Worm (Caenorhabditis elegans) whole organism, L3 larva: Measurements from ENCODE around the gene srbc-30.
"Not testable (repeated sequence)": the region's sequence is repeated elsewhere in the genome, so short reads cannot be mapped to it uniquely, and the experiment has no call there.

Source experiments
- R02D3.7 ChIP-seq: fragments of 150-350 bp; optimal IDR thresholded peaks from 2 replicates; lab custom pipeline; 2014; ENCODE audit warnings: missing biosample characterization, missing genetic modification characterization
- ama-1 ChIP-seq: fragments of 150-350 bp; optimal IDR thresholded peaks from 2 replicates; lab custom pipeline; 2018
- ceh-16 ChIP-seq: sonication (generic microtip); optimal IDR thresholded peaks from 2 replicates; lab custom pipeline; 2017; ENCODE audit warnings: missing biosample characterization, missing genetic modification characterization
- ceh-28 ChIP-seq: fragments of 150-350 bp; optimal IDR thresholded peaks from 2 replicates; lab custom pipeline; 2014; ENCODE audit warnings: missing biosample characterization, missing genetic modification reagents, missing genetic modification characterization
- ceh-82 ChIP-seq: fragments of 150-350 bp; optimal IDR thresholded peaks from 2 replicates; lab custom pipeline; 2014; ENCODE audit warnings: missing biosample characterization, missing genetic modification characterization
- ceh-9 ChIP-seq: sonication (generic microtip); optimal IDR thresholded peaks from 2 replicates; lab custom pipeline; 2018; ENCODE audit warnings: missing biosample characterization, missing genetic modification characterization
- daf-12 ChIP-seq: fragments of 150-350 bp; optimal IDR thresholded peaks from 2 replicates; lab custom pipeline; 2014; ENCODE audit warnings: missing biosample characterization, missing genetic modification reagents, missing genetic modification characterization
- egl-27 ChIP-seq: sonication (generic microtip); optimal IDR thresholded peaks from 4 replicates; lab custom pipeline; 2017; ENCODE audit warnings: missing biosample characterization, missing genetic modification reagents, missing genetic modification characterization
- egl-5 ChIP-seq: fragments of 150-350 bp; optimal IDR thresholded peaks from 2 replicates; lab custom pipeline; 2017; ENCODE audit warnings: missing biosample characterization, missing genetic modification reagents, missing genetic modification characterization, inconsistent platforms
- elt-2 ChIP-seq: sonication (generic microtip); optimal IDR thresholded peaks from 2 replicates; lab custom pipeline; 2016; ENCODE audit warnings: missing genetic modification reagents, mild to moderate bottlenecking, missing genetic modification characterization, missing compliant biosample characterization
- elt-3 ChIP-seq, 3 experiments: fragments of 150-350 bp in 1 of 3; sonication (generic microtip) in 2 of 3; optimal IDR thresholded peaks; 2 replicates in 2 of 3; 4 replicates in 1 of 3; lab custom pipeline; 2014 to 2017; ENCODE audit warnings: missing biosample characterization in 3 of 3, missing genetic modification characterization in 3 of 3
- fkh-2 ChIP-seq: fragments of 150-350 bp; optimal IDR thresholded peaks from 2 replicates; lab custom pipeline; 2014; ENCODE audit warnings: missing biosample characterization, missing genetic modification reagents, missing genetic modification characterization
- fos-1 ChIP-seq: fragments of 150-350 bp; optimal IDR thresholded peaks from 2 replicates; lab custom pipeline; 2014; ENCODE audit warnings: missing biosample characterization, missing genetic modification characterization
- hmg-11 ChIP-seq: sonication (generic microtip); optimal IDR thresholded peaks from 2 replicates; lab custom pipeline; 2016; ENCODE audit warnings: missing genetic modification characterization, missing compliant biosample characterization
- jun-1 ChIP-seq: fragments of 150-350 bp; optimal IDR thresholded peaks from 2 replicates; lab custom pipeline; 2014; ENCODE audit warnings: missing biosample characterization, missing genetic modification reagents, missing genetic modification characterization
- lsy-12 ChIP-seq: sonication (generic microtip); optimal IDR thresholded peaks from 2 replicates; lab custom pipeline; 2016; ENCODE audit warnings: mild to moderate bottlenecking, missing genetic modification characterization, missing compliant biosample characterization
- mdl-1 ChIP-seq: fragments of 150-350 bp; optimal IDR thresholded peaks from 2 replicates; lab custom pipeline; 2014; ENCODE audit warnings: missing biosample characterization, missing genetic modification characterization
- nhr-12 ChIP-seq: fragments of 150-350 bp; optimal IDR thresholded peaks from 2 replicates; lab custom pipeline; 2014; ENCODE audit warnings: missing biosample characterization, missing genetic modification characterization
- nhr-23 ChIP-seq: fragments of 150-350 bp; optimal IDR thresholded peaks from 2 replicates; lab custom pipeline; 2014; ENCODE audit warnings: missing biosample characterization, missing genetic modification reagents, missing genetic modification characterization
- nhr-237 ChIP-seq: fragments of 150-350 bp; optimal IDR thresholded peaks from 2 replicates; lab custom pipeline; 2014; ENCODE audit warnings: missing biosample characterization, missing genetic modification characterization
- nhr-25 ChIP-seq: sonication (generic microtip); optimal IDR thresholded peaks from 2 replicates; lab custom pipeline; 2017; ENCODE audit warnings: missing biosample characterization, missing genetic modification characterization
- nhr-28 ChIP-seq: fragments of 150-350 bp; optimal IDR thresholded peaks from 2 replicates; lab custom pipeline; 2014; ENCODE audit warnings: missing biosample characterization, missing genetic modification characterization
- nhr-43 ChIP-seq: sonication (generic microtip); optimal IDR thresholded peaks from 2 replicates; lab custom pipeline; 2016; ENCODE audit warnings: mild to moderate bottlenecking, missing genetic modification characterization, missing compliant biosample characterization; ENCODE audit not compliant: poor library complexity, severe bottlenecking
- nhr-67 ChIP-seq: fragments of 150-350 bp; optimal IDR thresholded peaks from 2 replicates; lab custom pipeline; 2014; ENCODE audit warnings: missing biosample characterization, missing genetic modification characterization
- nhr-76 ChIP-seq: fragments of 150-350 bp; sonication (generic microtip); optimal IDR thresholded peaks from 5 replicates; lab custom pipeline; 2014; ENCODE audit warnings: missing biosample characterization, missing genetic modification characterization
- nhr-77 ChIP-seq: fragments of 150-350 bp; optimal IDR thresholded peaks from 2 replicates; lab custom pipeline; 2014; ENCODE audit warnings: missing biosample characterization, missing genetic modification characterization
- pha-4 ChIP-seq: fragments of 150-350 bp; optimal IDR thresholded peaks from 2 replicates; lab custom pipeline; 2014; ENCODE audit warnings: missing biosample characterization, missing genetic modification reagents, missing genetic modification characterization
- pqm-1 ChIP-seq: fragments of 150-350 bp; optimal IDR thresholded peaks from 2 replicates; lab custom pipeline; 2017; ENCODE audit warnings: missing biosample characterization, missing genetic modification characterization, inconsistent platforms
- unc-39 ChIP-seq: sonication (generic microtip); optimal IDR thresholded peaks from 4 replicates; lab custom pipeline; 2017; ENCODE audit warnings: missing biosample characterization, missing genetic modification characterization
- unc-62 ChIP-seq: fragments of 150-350 bp; sonication (generic microtip); optimal IDR thresholded peaks from 4 replicates; lab custom pipeline; 2014; ENCODE audit warnings: missing biosample characterization, missing genetic modification reagents, missing genetic modification characterization
- zag-1 ChIP-seq: fragments of 150-350 bp; optimal IDR thresholded peaks from 2 replicates; lab custom pipeline; 2014; ENCODE audit warnings: missing biosample characterization, missing genetic modification characterization

srbc-30 gene

DNA sequence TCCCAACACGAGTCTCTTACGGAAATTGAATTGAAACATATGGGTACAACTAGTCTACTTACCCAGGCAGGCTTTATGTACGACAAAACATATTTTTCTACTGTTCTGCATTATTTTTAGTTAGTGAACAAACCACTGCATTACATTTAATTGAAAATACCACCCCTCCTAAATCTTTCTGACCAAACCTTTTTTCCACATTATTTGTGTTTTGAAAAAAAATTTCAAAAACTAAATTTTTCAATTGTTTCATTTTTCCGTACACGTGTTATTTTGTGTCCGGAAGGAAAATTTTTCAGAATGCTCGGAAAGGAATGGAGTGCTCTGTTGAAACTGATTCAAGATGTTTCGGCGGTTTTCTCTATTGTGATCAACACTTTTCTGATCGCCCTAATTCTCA, 32.1 kb upstream of the srbc-30 start, which contains the start of gene str-226:
Gene str-226 (plus strand): TSS at position 301 of the 400 bp plus-strand sequence.
- TF ChIP-seq unc-62 (GFP tag; lab: Kevin White, UChicago), result no peak
- TF ChIP-seq ceh-82 (tag; lab: Kevin White, UChicago), result no peak

DNA sequence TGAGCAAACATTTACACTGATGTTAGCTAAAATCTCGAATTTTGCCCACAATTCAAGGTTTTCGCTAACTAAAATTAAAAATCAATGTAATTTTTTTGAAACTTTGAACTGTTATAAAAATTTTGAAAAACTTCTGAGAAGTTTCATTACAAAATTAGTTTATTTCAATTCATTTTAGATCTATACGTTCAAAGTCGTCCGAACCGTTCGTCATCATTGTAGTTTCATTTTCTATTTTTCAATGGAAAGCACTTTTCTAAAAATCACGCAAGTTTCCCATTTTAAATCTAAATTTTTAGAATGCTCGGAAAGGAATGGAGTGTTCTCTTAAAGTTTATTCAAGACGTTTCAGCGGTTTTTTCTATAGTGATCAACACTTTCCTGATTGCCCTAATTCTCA, 29.6 kb upstream of the srbc-30 start, which contains the start of gene str-228:
Gene str-228 (plus strand): TSS at position 301 of the 400 bp plus-strand sequence.
- TF ChIP-seq unc-39 (tag; lab: Kevin White, UChicago) (no peak), nhr-25 (no peak), hmg-11 (tag; lab: Kevin White, UChicago) (no peak), mdl-1 (no peak), nhr-28 (no peak)

DNA sequence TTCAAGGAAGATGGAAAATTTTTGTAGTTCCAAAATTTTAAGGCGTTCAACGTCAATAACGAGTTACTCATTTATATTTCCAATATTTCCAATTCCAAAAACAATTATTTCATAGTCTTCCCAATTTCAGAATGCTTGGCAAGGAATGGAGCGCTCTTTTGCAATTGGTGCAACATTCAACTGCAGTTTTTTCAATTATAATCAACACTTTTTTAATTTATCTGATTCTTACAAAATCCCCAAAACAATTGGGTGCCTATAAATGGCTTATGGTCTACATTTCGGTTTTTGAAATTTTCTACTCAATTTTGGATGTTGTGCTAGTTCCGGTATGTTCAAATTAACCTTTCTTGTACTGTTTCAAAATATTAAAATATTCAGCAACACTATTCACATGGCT, 27.4 kb upstream of the srbc-30 start, which contains the start of gene str-225:
Gene str-225 (plus strand): TSS at position 132 of the 400 bp plus-strand sequence.
- TF ChIP-seq egl-5 (tag; lab: Kevin White, UChicago), result no peak
- TF ChIP-seq nhr-76 (tag; lab: Kevin White, UChicago), result no peak
- TF ChIP-seq nhr-77 (tag; lab: Kevin White, UChicago), result no peak
- TF ChIP-seq ceh-28 (tag; lab: Kevin White, UChicago), result no peak
- TF ChIP-seq nhr-28, result no peak
- no peak for TF ChIP-seq unc-62 (GFP tag; lab: Kevin White, UChicago)
- TF ChIP-seq nhr-23 (tag; lab: Kevin White, UChicago), result no peak
- TF ChIP-seq nhr-237 (tag; lab: Kevin White, UChicago), result no peak
- TF ChIP-seq, all 47 proteins: peak for 0

DNA sequence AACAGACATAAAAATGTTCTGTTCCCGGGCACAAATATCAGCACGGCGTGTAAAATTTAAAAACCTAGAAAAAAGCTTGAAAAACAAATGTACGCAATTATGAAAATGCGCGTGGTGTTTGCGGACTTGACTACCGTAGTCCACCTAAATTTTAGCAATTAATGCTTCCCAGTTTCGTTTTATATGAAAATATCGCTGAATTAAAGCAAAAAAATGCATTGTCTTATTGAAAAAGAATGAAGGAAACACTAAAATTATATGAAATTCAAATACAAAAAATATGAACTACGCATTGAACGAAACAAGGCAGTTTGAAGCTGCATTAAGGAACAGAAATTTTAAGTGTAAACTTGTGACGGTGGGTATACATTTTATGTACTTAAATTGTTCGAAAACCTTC, 26.0 kb upstream of the srbc-30 start, which contains the start of gene ugt-64:
Gene ugt-64 (minus strand): TSS at position 101 of the 400 bp plus-strand sequence.
- not testable (repeated sequence) for TF ChIP-seq nhr-12, ceh-9, nhr-76 (tag; lab: Kevin White, UChicago)

DNA sequence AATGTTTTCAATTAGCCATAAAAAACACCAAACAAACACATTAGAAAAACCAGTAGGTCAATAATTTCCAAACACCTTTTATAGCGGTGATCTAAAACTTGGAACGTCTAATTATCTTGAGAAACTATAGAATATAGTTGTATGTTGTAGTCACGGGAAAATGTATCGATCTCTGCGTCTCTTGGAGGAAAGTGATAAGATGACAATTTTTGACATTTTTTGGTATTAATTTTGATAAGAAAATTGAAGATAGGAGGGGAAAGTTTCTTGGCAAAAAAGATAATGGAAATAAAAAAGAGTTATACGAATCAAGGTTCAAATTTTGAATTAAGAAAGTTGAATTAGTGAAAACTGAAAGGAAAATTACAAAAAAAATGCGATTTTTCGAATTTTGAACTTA, 25.5 kb upstream of the srbc-30 start:
- TF ChIP-seq nhr-23 (tag; lab: Kevin White, UChicago) (peak; percentile 23), elt-3 (tag; optimal IDR thresholded peaks at IDR 0.05; lab: Kevin White, UChicago) (peak in 1 of 3 experiments; percentile 47), jun-1 (tag; lab: Kevin White, UChicago) (peak; percentile 55), elt-2 (tag; lab: Kevin White, UChicago) (peak; percentile 98), ceh-82 (tag; lab: Kevin White, UChicago) (no peak), pqm-1 (tag; lab: Kevin White, UChicago) (peak; percentile 97), R02D3.7 (tag; lab: Kevin White, UChicago) (no peak)

DNA sequence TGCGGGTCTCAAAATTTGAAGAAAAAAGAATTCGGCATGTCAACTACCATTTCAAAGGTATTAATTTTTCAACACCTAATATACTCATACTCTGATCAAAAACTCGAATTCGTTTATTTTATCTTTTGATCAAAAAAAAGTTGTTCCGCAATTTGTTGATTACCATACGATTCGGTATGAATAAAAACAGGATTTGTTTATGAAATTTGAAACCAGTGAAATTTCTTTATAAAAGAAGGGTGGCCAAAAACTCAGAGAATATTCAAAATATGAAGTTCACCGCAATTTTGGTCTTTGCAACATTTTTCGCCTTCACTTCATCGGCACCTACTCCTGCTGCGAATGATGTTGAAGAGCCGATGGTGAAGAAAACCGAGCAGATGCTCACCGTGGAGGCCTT, 21.8 kb upstream of the srbc-30 start, which contains the start of the genes C07G3.8 and C07G3.10:
Gene C07G3.8 (minus strand): TSS at position 101 of the 400 bp plus-strand sequence.
Gene C07G3.10 (plus strand): TSS at position 270 of the 400 bp plus-strand sequence.
- TF ChIP-seq ama-1 (lab: Kevin White, UChicago) (no peak), unc-39 (tag; lab: Kevin White, UChicago) (no peak), nhr-43 (no peak), nhr-67 (tag; lab: Kevin White, UChicago) (no peak), ceh-9 (tag; lab: Kevin White, UChicago) (no peak), daf-12 (no peak), egl-27 (tag; lab: Kevin White, UChicago) (no peak), elt-2 (tag; lab: Kevin White, UChicago) (no peak), ceh-28 (tag; lab: Kevin White, UChicago) (no peak), pha-4 (no peak), nhr-77 (tag; lab: Kevin White, UChicago) (no peak), nhr-25 (no peak), fkh-2 (tag; lab: Kevin White, UChicago) (no peak)
- TF ChIP-seq, all 47 proteins: peak for 0

DNA sequence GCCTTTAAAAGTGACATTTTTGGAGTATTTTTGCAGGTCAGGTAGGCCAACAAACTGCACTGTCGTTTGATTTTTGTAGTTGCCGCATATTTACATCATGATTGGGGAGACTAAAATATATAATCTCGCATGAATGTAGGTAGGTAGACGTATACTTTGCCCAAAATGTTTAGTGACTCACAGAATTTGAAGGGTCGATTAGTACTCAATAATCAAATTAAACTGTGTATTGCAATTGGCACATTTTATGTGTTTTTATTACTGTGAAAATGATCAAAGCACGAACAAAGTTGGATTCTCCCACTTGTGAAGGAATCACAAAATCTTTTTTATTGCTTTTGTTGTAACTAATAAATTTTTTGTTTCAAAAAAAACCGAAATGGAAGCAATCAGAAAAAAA, 16.6 kb upstream of the srbc-30 start, which contains the start of gene C07G3.15:
Gene C07G3.15 (minus strand): TSS at position 101 of the 400 bp plus-strand sequence.
- TF ChIP-seq ceh-16, result no peak
- no peak for TF ChIP-seq lsy-12 (tag; lab: Kevin White, UChicago)
- TF ChIP-seq ceh-28 (tag; lab: Kevin White, UChicago), result no peak
- TF ChIP-seq elt-2 (tag; lab: Kevin White, UChicago), result no peak
- no peak for TF ChIP-seq unc-62 (GFP tag; lab: Kevin White, UChicago)
- TF ChIP-seq R02D3.7 (tag; lab: Kevin White, UChicago), result no peak
- no peak for TF ChIP-seq daf-12
- TF ChIP-seq fos-1, result no peak
- TF ChIP-seq zag-1, result no peak
- no peak for TF ChIP-seq pqm-1 (tag; lab: Kevin White, UChicago)
